Fruit fly (Drosophila melanogaster): ENCODE results near the gene CG9727.

CG9727 gene

dm6 chr3R:6433885-6434284 is 22.6 kb downstream of the CG9727 start:
- no peak for TF ChIP-seq CG17801 (GFP tag; optimal IDR thresholded peaks at IDR 0.05; ENCODE audit: partially characterized antibody)

- TF ChIP-seq CG17801 (GFP tag; optimal IDR thresholded peaks at IDR 0.05; ENCODE audit: partially characterized antibody): no peak
These were observed 23.5 kb downstream of the CG9727 start for dm6 chr3R:6432784-6433469.

- no peak for TF ChIP-seq CG17801 (GFP tag; optimal IDR thresholded peaks at IDR 0.05; ENCODE audit: partially characterized antibody)
These were observed 24.2 kb downstream of the CG9727 start for dm6 chr3R:6432321-6432720.

dm6 chr3R:6430206-6430605 is 26.3 kb downstream of the CG9727 start:
- TF ChIP-seq CG17801 (GFP tag; optimal IDR thresholded peaks at IDR 0.05; ENCODE audit: partially characterized antibody): no peak

dm6 chr3R:6429706-6430105 is 26.8 kb downstream of the CG9727 start:
- TF ChIP-seq CG17801 (GFP tag; optimal IDR thresholded peaks at IDR 0.05; ENCODE audit: partially characterized antibody): peak; percentile 28

dm6 chr3R:6428935-6429334 is 27.5 kb downstream of the CG9727 start:
- no peak for TF ChIP-seq CG17801 (GFP tag; optimal IDR thresholded peaks at IDR 0.05; ENCODE audit: partially characterized antibody)

dm6 chr3R:6427619-6428378 is 28.7 kb downstream of the CG9727 start:
- no peak for TF ChIP-seq CG17801 (GFP tag; optimal IDR thresholded peaks at IDR 0.05; ENCODE audit: partially characterized antibody)

dm6 chr3R:6426173-6426899 is 30.1 kb downstream of the CG9727 start:
- no peak for TF ChIP-seq CG17801 (GFP tag; optimal IDR thresholded peaks at IDR 0.05; ENCODE audit: partially characterized antibody)

- no peak for TF ChIP-seq CG17801 (GFP tag; optimal IDR thresholded peaks at IDR 0.05; ENCODE audit: partially characterized antibody)
These were observed 30.9 kb downstream of the CG9727 start for dm6 chr3R:6425454-6426156.

- TF ChIP-seq CG17801 (GFP tag; optimal IDR thresholded peaks at IDR 0.05; ENCODE audit: partially characterized antibody): peak; percentile 69
These were observed 32.4 kb downstream of the CG9727 start for dm6 chr3R:6423984-6424602.

dm6 chr3R:6423128-6423527 is 33.3 kb downstream of the CG9727 start:
- no peak for TF ChIP-seq CG17801 (GFP tag; optimal IDR thresholded peaks at IDR 0.05; ENCODE audit: partially characterized antibody)

- TF ChIP-seq CG17801 (GFP tag; optimal IDR thresholded peaks at IDR 0.05; ENCODE audit: partially characterized antibody): no peak
These were observed 34.7 kb downstream of the CG9727 start for dm6 chr3R:6421712-6422141.

dm6 chr3R:6421263-6421662 is 35.2 kb downstream of the CG9727 start:
- TF ChIP-seq CG17801 (GFP tag; optimal IDR thresholded peaks at IDR 0.05; ENCODE audit: partially characterized antibody): no peak

- TF ChIP-seq CG17801 (GFP tag; optimal IDR thresholded peaks at IDR 0.05; ENCODE audit: partially characterized antibody): no peak
These were observed 36.5 kb downstream of the CG9727 start for dm6 chr3R:6419942-6420341.

- no peak for TF ChIP-seq CG17801 (GFP tag; optimal IDR thresholded peaks at IDR 0.05; ENCODE audit: partially characterized antibody)
These were observed 37.4 kb downstream of the CG9727 start for dm6 chr3R:6419103-6419502.
